Worm (Caenorhabditis elegans) whole organism, dauer: ENCODE results near the gene T10B5.7.

Experiments
- unc-62 ChIP-seq: sonication (generic microtip); optimal IDR thresholded peaks from 2 replicates; lab custom pipeline; 2017; ENCODE audit warnings: missing biosample characterization, missing genetic modification reagents, missing genetic modification characterization

T10B5.7 gene

ce11 chrV:1848590-1848989, 2.6 kb downstream of the T10B5.7 start:
- no peak for TF ChIP-seq unc-62 (GFP tag; lab: Kevin White, UChicago)

DNA sequence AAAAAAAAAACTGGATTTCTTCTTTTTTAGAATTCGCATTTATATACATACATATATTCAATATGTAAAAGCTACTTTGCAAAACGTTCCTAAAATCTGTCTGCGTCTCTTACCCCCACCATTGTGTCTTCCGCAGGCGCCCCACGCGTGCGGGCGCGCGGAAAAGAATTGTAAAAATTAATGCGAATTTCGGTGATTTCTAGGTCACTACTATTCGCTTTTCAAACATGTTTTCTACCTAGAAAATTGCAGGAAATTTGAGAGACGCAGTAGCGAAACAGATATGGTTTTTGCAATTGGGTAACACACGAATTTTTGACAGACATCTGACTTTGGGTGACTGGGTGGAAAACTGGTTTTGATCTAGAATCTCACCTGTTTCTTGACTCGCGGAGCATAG, 9.1 kb downstream of the T10B5.7 start:
- no peak for TF ChIP-seq unc-62 (GFP tag; lab: Kevin White, UChicago)

DNA sequence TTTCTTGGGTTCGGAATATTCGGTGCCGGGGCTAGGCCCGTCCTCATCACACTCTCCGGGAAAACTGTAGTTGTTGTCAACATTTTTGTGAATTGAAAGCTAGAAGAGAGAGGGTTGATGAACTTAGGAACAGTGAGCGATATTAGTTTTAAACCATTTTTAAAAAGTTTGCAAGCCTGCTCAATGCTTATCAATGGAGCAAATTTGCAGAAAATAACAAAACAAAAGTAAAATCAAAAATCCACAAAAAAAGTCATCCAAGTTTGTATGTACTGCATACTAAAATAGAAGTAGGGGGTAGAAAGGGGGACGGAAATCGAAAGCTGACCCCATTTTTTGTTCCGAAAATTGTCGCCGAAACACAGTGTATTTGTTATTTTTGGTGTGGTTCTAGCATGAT, 10.2 kb downstream of the T10B5.7 start, which contains the start of gene T10B5.10:
TSS of gene T10B5.10 (minus strand) at position 101 of the 400 bp plus-strand sequence.
- TF ChIP-seq unc-62 (GFP tag; lab: Kevin White, UChicago): no peak

- no peak for TF ChIP-seq unc-62 (GFP tag; lab: Kevin White, UChicago)
Measured at ce11 chrV:1857840-1858239, 11.8 kb downstream of the T10B5.7 start.

- no peak for TF ChIP-seq unc-62 (GFP tag; lab: Kevin White, UChicago)
Measured at ce11 chrV:1862954-1863353, 17.0 kb downstream of the T10B5.7 start.

ce11 chrV:1864997-1865396, 19.0 kb downstream of the T10B5.7 start:
- TF ChIP-seq unc-62 (GFP tag; lab: Kevin White, UChicago): no peak

DNA sequence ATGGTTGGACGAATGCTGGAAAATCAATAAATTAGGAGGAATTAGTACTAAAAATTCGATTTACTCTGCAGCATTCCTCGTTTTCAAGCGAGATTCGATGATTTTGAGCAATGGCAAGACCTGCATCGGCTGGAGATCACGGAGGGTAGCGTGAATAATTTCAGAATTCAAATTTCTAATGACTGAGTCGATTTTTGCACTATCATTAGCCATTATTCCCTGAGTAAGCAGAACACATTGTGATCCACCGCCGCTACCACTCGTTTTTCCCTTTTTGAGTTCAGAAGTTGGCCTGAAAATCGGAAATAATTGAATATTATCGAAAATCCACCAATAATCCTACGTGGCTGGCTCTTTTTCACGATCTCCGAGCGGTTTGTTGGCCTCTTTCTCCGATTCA, 22.0 kb downstream of the T10B5.7 start:
- TF ChIP-seq unc-62 (GFP tag; lab: Kevin White, UChicago): no peak

ce11 chrV:1868596-1869263, 22.7 kb downstream of the T10B5.7 start, which contains the start of gene knl-3:
Gene knl-3 (plus strand): TSS chrV:1869213.
- TF ChIP-seq unc-62 (GFP tag; lab: Kevin White, UChicago): no peak

ce11 chrV:1869682-1870081, 23.7 kb downstream of the T10B5.7 start, which contains the start of gene T10B5.3:
Gene T10B5.3 (minus strand): TSS chrV:1869782.
- TF ChIP-seq unc-62 (GFP tag; lab: Kevin White, UChicago): no peak

DNA sequence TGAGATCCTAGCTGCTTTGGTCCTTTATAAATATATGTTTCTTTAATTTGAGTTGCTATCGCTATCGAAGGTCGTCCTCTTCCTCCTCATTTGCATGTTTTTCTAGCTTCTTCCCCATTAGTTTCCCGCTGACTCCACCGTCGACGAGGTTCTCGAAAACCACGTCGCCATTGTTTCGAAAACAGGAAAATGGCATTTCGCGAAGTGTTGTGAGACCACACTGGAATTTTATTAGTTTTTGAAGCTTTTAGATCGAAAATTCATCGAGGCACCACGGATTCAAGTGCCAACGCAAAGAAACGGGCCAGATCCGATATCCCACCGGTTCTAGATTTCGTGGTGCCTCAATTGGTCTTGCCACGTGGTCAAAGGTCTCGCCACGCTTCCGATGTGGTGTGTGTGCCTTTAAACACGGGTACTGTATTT, 24.5 kb downstream of the T10B5.7 start:
- no peak for TF ChIP-seq unc-62 (GFP tag; lab: Kevin White, UChicago)

DNA sequence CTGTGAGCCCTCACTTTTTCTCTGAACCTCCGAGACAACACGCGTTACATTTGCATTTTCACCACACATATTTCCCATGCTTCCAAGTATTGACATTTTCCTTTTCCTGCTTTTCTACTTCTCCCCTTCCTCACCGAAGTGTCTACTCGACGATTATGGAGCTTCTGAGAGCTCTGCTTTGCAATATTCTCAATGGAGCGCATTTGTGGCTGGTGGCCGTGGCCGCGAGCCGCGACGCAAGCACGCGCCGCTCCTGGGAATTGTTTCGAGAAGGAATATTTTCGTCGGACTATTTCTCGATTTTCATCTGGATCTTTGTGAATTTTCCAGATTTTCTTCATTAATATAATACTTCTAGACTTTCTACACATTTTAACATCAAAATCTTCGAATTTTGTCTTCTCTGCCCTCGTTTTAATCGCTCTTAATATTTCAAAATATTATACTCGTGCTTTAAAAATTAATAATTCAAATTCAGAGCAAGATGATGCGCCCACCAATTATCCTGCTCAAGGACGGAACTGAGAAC, 25.8 kb downstream of the T10B5.7 start, which contains the start of the genes T10B5.4 and cct-7:
TSS of gene T10B5.4 (minus strand) at position 40 of the 529 bp plus-strand sequence.
TSS of gene cct-7 (plus strand) at position 479 of the 529 bp plus-strand sequence.
- no peak for TF ChIP-seq unc-62 (GFP tag; lab: Kevin White, UChicago)

- TF ChIP-seq unc-62 (GFP tag; lab: Kevin White, UChicago): no peak
Measured at ce11 chrV:1874827-1875226, 28.8 kb downstream of the T10B5.7 start.

- TF ChIP-seq unc-62 (GFP tag; lab: Kevin White, UChicago): no peak
Measured at ce11 chrV:1875497-1875988, 29.5 kb downstream of the T10B5.7 start.

DNA sequence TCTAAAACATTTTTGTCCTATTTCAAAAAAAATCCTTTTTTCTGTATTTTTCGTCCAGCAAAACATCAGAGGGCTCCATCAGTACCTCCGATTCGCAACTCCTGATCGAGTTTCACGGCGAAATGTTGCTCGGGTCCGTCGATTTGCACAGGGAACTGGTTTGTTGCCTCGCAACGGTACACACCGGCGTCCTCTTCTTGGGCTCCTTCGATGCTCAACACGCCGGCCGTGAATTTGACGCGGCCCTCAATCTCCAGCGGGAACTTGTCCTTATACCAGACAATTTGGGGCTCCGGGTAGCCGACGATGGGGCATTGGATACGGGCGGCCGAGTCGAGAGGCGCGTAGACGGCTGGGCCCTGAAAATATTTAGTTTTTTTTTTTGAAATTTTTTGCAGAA, 32.0 kb downstream of the T10B5.7 start:
- no peak for TF ChIP-seq unc-62 (GFP tag; lab: Kevin White, UChicago)

ce11 chrV:1883131-1883530, 37.1 kb downstream of the T10B5.7 start:
- no peak for TF ChIP-seq unc-62 (GFP tag; lab: Kevin White, UChicago)

ce11 chrV:1886997-1887396, 41.0 kb downstream of the T10B5.7 start:
- no peak for TF ChIP-seq unc-62 (GFP tag; lab: Kevin White, UChicago)

ce11 chrV:1888299-1888698, 42.3 kb downstream of the T10B5.7 start:
- no peak for TF ChIP-seq unc-62 (GFP tag; lab: Kevin White, UChicago)
